Worm (Caenorhabditis elegans) whole organism, mixed stage, embryonic: ENCODE measurements around the gene T19C3.5.

Source experiments
- lsy-2 ChIP-seq: fragments of 150-350 bp; optimal IDR thresholded peaks from 2 replicates; lab custom pipeline; 2014; ENCODE audit warnings: missing biosample characterization, missing genetic modification characterization
- nhr-12 ChIP-seq: fragments of 150-350 bp; optimal IDR thresholded peaks from 2 replicates; lab custom pipeline; 2014; ENCODE audit warnings: missing biosample characterization, missing genetic modification characterization

ce11 chrIII:599279-599678, 28.5 kb downstream of the T19C3.5 start:
- TF ChIP-seq nhr-12 (no peak), lsy-2 (tag; lab: Kevin White, UChicago) (no peak)
